Worm (Caenorhabditis elegans): ENCODE results near the gene F09E5.3.

Gene F09E5.3

ce11 chrII:5379614-5380077, 5.8 kb downstream of the F09E5.3 start, which contains the start of gene pkc-3:
pkc-3 (plus strand) TSS chrII:5380027.
- peak; percentile 40 for TF ChIP-seq jun-1 (tag; optimal IDR thresholded peaks at IDR 0.05)
- TF ChIP-seq attf-4 (tag; optimal IDR thresholded peaks at IDR 0.05), result no peak
- TF ChIP-seq pha-4 (GFP tag; IDR thresholded peaks at IDR 0.05), result peak; percentile 39; the same call in 1 of the 2 replicates
- peak; percentile 68 for TF ChIP-seq pha-4 (tag; optimal IDR thresholded peaks at IDR 0.05)
- no peak for TF ChIP-seq snpc-4 (tag; optimal IDR thresholded peaks at IDR 0.05)
- TF ChIP-seq mep-1 (tag; optimal IDR thresholded peaks at IDR 0.05), result peak; percentile 86
- no peak for TF ChIP-seq ces-1 (GFP tag; optimal IDR thresholded peaks at IDR 0.05)
- TF ChIP-seq pqm-1 (tag; optimal IDR thresholded peaks at IDR 0.05), result peak; percentile 71
- TF ChIP-seq D1046.2 (GFP tag; IDR thresholded peaks at IDR 0.05), result no peak
- peak; percentile 36; the same call in 1 of the 2 replicates for TF ChIP-seq nhr-42 (GFP tag; IDR thresholded peaks at IDR 0.05)
- TF ChIP-seq aly-2 (tag; optimal IDR thresholded peaks at IDR 0.05), result no peak
- TF ChIP-seq ceh-62 (tag; optimal IDR thresholded peaks at IDR 0.05), result no peak
- TF ChIP-seq spr-1 (tag; optimal IDR thresholded peaks at IDR 0.05), result peak; percentile 51
- peak; percentile 93 for TF ChIP-seq hlh-11 (tag; optimal IDR thresholded peaks at IDR 0.05)
- TF ChIP-seq F49E8.2 (tag; optimal IDR thresholded peaks at IDR 0.05; ENCODE audit: borderline replicate concordance), result no peak
- peak; percentile 47 for TF ChIP-seq nhr-11 (tag; optimal IDR thresholded peaks at IDR 0.05)
- TF ChIP-seq nhr-102 (tag; optimal IDR thresholded peaks at IDR 0.05), result peak; percentile 59
- TF ChIP-seq unc-62 (GFP tag; optimal IDR thresholded peaks at IDR 0.05 in 1 of 2), result peak in 1 of 2 experiments; percentile 19
- no peak for TF ChIP-seq unc-62 (tag; optimal IDR thresholded peaks at IDR 0.05)
- peak; percentile 93 for TF ChIP-seq nhr-28 (tag; optimal IDR thresholded peaks at IDR 0.05)
- no peak for TF ChIP-seq ceh-32 (tag; optimal IDR thresholded peaks at IDR 0.05; ENCODE audit: poor library complexity)
- TF ChIP-seq mdl-1 (tag; optimal IDR thresholded peaks at IDR 0.05), result peak; percentile 7 to 47
- TF ChIP-seq hif-1 (tag; optimal IDR thresholded peaks at IDR 0.05), result peak; percentile 22
- TF ChIP-seq zip-2 (tag; optimal IDR thresholded peaks at IDR 0.05), result no peak
- peak; percentile 67 for TF ChIP-seq mes-2 (tag; optimal IDR thresholded peaks at IDR 0.05; ENCODE audit: poor library complexity, severe bottlenecking)
- peak; percentile 93 for TF ChIP-seq nhr-6 (tag; optimal IDR thresholded peaks at IDR 0.05)
- TF ChIP-seq nhr-25 (tag; optimal IDR thresholded peaks at IDR 0.05; ENCODE audit: borderline replicate concordance, insufficient read depth), result peak; percentile 95
- peak; percentile 77 for TF ChIP-seq gei-8 (GFP tag; optimal IDR thresholded peaks at IDR 0.05)
- TF ChIP-seq egl-43 (GFP tag; IDR thresholded peaks at IDR 0.05), result no peak
- no peak for TF ChIP-seq ZK546.5 (tag; optimal IDR thresholded peaks at IDR 0.05)
- TF ChIP-seq dmd-9 (GFP tag; IDR thresholded peaks at IDR 0.05), result no peak
- no peak for TF ChIP-seq nhr-237 (tag; optimal IDR thresholded peaks at IDR 0.05)
- TF ChIP-seq lin-38 (GFP tag; IDR thresholded peaks at IDR 0.05), result peak; percentile 79
- TF ChIP-seq madf-9 (GFP tag; conservative IDR thresholded peaks at IDR 0.05), result peak; percentile 35; the same call in 1 of the 2 replicates
- no peak for TF ChIP-seq F26F4.8 (GFP tag; conservative IDR thresholded peaks at IDR 0.05)
- TF ChIP-seq nhr-48 (tag; optimal IDR thresholded peaks at IDR 0.05), result no peak
- no peak for TF ChIP-seq vab-7 (GFP tag; IDR thresholded peaks at IDR 0.05)
- TF ChIP-seq dpl-1 (GFP tag; optimal IDR thresholded peaks at IDR 0.05), result peak; percentile 38
- TF ChIP-seq daf-16 (GFP tag; optimal IDR thresholded peaks at IDR 0.05), result peak in 1 of 2 experiments; percentile 16
- peak; percentile 72 for TF ChIP-seq daf-16 (tag; optimal IDR thresholded peaks at IDR 0.05)
- peak; percentile 70 for TF ChIP-seq ama-1 (optimal IDR thresholded peaks at IDR 0.05)
- peak; percentile 58; the same call in 1 of the 2 replicates for TF ChIP-seq snpc-1.2 (GFP tag; IDR thresholded peaks at IDR 0.05)
- 0 out of 2 replicates have a peak, but pooled peaks have one; percentile 52 for TF ChIP-seq dmd-8 (GFP tag; IDR thresholded peaks at IDR 0.05)
- 0 out of 2 replicates have a peak, but pooled peaks have one; percentile 14 for TF ChIP-seq php-3 (GFP tag; IDR thresholded peaks at IDR 0.05)
- peak; percentile 85 for TF ChIP-seq dve-1 (tag; optimal IDR thresholded peaks at IDR 0.05; ENCODE audit: insufficient read depth)
- TF ChIP-seq zag-1 (tag; optimal IDR thresholded peaks at IDR 0.05), result no peak
- peak; percentile 11 for TF ChIP-seq nhr-10 (tag; optimal IDR thresholded peaks at IDR 0.05)
- no peak for TF ChIP-seq F44E2.7 (GFP tag; IDR thresholded peaks at IDR 0.05)
- TF ChIP-seq Y48G9A.11 (GFP tag; IDR thresholded peaks at IDR 0.05), result no peak
- TF ChIP-seq cey-2 (tag; optimal IDR thresholded peaks at IDR 0.05; ENCODE audit: borderline replicate concordance, insufficient read depth), result no peak
- 0 out of 2 replicates have a peak, but pooled peaks have one; percentile 27 for TF ChIP-seq Y75B8A.6 (GFP tag; IDR thresholded peaks at IDR 0.05)
